Worm (Caenorhabditis elegans): ENCODE results near the gene F44E2.9.

F44E2.9 gene

ce11 chrIII:8824556-8824955 lies 25.8 kb downstream of the F44E2.9 start:
- TF ChIP-seq nhr-76 (tag; optimal IDR thresholded peaks at IDR 0.05) = no peak
- no peak for TF ChIP-seq nhr-12 (tag; optimal IDR thresholded peaks at IDR 0.05)
- no peak for TF ChIP-seq ces-1 (GFP tag; optimal IDR thresholded peaks at IDR 0.05)
- no peak for TF ChIP-seq ham-2 (GFP tag; optimal IDR thresholded peaks at IDR 0.05)
- TF ChIP-seq pha-4 (tag; optimal IDR thresholded peaks at IDR 0.05) = no peak
- TF ChIP-seq mep-1 (tag; optimal IDR thresholded peaks at IDR 0.05) = no peak
- TF ChIP-seq lin-13 (tag; optimal IDR thresholded peaks at IDR 0.05) = no peak
- no peak for TF ChIP-seq sptf-1 (tag; optimal IDR thresholded peaks at IDR 0.05)
- TF ChIP-seq flh-1 (GFP tag; optimal IDR thresholded peaks at IDR 0.05) = no peak

- TF ChIP-seq unc-62 (GFP tag; optimal IDR thresholded peaks at IDR 0.05) (no peak), drap-1 (GFP tag; optimal IDR thresholded peaks at IDR 0.05) (no peak), zip-8 (tag; optimal IDR thresholded peaks at IDR 0.05) (no peak), blmp-1 (tag; optimal IDR thresholded peaks at IDR 0.05) (no peak), mep-1 (tag; optimal IDR thresholded peaks at IDR 0.05) (no peak), cnd-1 (tag; optimal IDR thresholded peaks at IDR 0.05) (no peak), nhr-28 (tag; optimal IDR thresholded peaks at IDR 0.05) (no peak)
Measured at ce11 chrIII:8818599-8818998, 31.7 kb downstream of the F44E2.9 start, which contains the start of gene pat-2. Gene pat-2 (plus strand): TSS chrIII:8818899.

- peak; percentile 37 for TF ChIP-seq unc-62 (GFP tag; optimal IDR thresholded peaks at IDR 0.05)
- TF ChIP-seq ceh-43 (GFP tag; optimal IDR thresholded peaks at IDR 0.05) = no peak
- peak; percentile 90 for TF ChIP-seq hlh-1 (tag; optimal IDR thresholded peaks at IDR 0.05)
- TF ChIP-seq ces-1 (GFP tag; optimal IDR thresholded peaks at IDR 0.05) = no peak
- no peak for TF ChIP-seq ceh-83 (GFP tag; optimal IDR thresholded peaks at IDR 0.05)
- TF ChIP-seq unc-120 (tag; optimal IDR thresholded peaks at IDR 0.05; ENCODE audit: poor library complexity, severe bottlenecking) = peak; percentile 74
Measured at ce11 chrIII:8815699-8816098, 34.6 kb downstream of the F44E2.9 start.

- peak; percentile 76 for TF ChIP-seq zip-8 (tag; optimal IDR thresholded peaks at IDR 0.05)
- no peak for TF ChIP-seq lsy-2 (tag; optimal IDR thresholded peaks at IDR 0.05)
- peak; percentile 98 for TF ChIP-seq ces-1 (GFP tag; optimal IDR thresholded peaks at IDR 0.05)
- TF ChIP-seq nhr-12 (tag; optimal IDR thresholded peaks at IDR 0.05) = no peak
- no peak for TF ChIP-seq sptf-1 (tag; optimal IDR thresholded peaks at IDR 0.05)
- no peak for TF ChIP-seq bed-3 (GFP tag; optimal IDR thresholded peaks at IDR 0.05)
- TF ChIP-seq mls-2 (tag; optimal IDR thresholded peaks at IDR 0.05) = no peak
- TF ChIP-seq ceh-39 (tag; optimal IDR thresholded peaks at IDR 0.05) = no peak
- no peak for TF ChIP-seq nhr-28 (tag; optimal IDR thresholded peaks at IDR 0.05)
- TF ChIP-seq unc-120 (tag; optimal IDR thresholded peaks at IDR 0.05; ENCODE audit: poor library complexity, severe bottlenecking) = no peak
Measured at ce11 chrIII:8811111-8811510, 39.2 kb downstream of the F44E2.9 start.

ce11 chrIII:8809245-8809971 lies 40.9 kb downstream of the F44E2.9 start, which contains the start of gene prx-19:
Gene prx-19 (minus strand): TSS chrIII:8809295.
- peak; percentile 66 for TF ChIP-seq lsy-2 (tag; optimal IDR thresholded peaks at IDR 0.05)
- peak; percentile 98 for TF ChIP-seq hlh-1 (tag; optimal IDR thresholded peaks at IDR 0.05)
- TF ChIP-seq ceh-83 (GFP tag; optimal IDR thresholded peaks at IDR 0.05) = no peak
- peak; percentile 62 for TF ChIP-seq pha-4 (tag; optimal IDR thresholded peaks at IDR 0.05)
- TF ChIP-seq mab-5 (tag; optimal IDR thresholded peaks at IDR 0.05) = no peak
- TF ChIP-seq nhr-237 (tag; optimal IDR thresholded peaks at IDR 0.05) = peak; percentile 63
- no peak for TF ChIP-seq ceh-39 (tag; optimal IDR thresholded peaks at IDR 0.05)
- TF ChIP-seq mep-1 (tag; optimal IDR thresholded peaks at IDR 0.05) = peak; percentile 77
- TF ChIP-seq ces-1 (GFP tag; optimal IDR thresholded peaks at IDR 0.05) = peak; percentile 88

ce11 chrIII:8807246-8807645 lies 43.1 kb downstream of the F44E2.9 start, which contains the start of gene F54F2.7:
Gene F54F2.7 (minus strand): TSS chrIII:8807346.
- no peak for TF ChIP-seq mep-1 (tag; optimal IDR thresholded peaks at IDR 0.05)
- TF ChIP-seq elt-3 (tag; optimal IDR thresholded peaks at IDR 0.05) = no peak
- no peak for TF ChIP-seq nhr-237 (tag; optimal IDR thresholded peaks at IDR 0.05)
- no peak for TF ChIP-seq cnd-1 (tag; optimal IDR thresholded peaks at IDR 0.05)
- TF ChIP-seq M03D4.4 (tag; optimal IDR thresholded peaks at IDR 0.05) = no peak
- no peak for TF ChIP-seq flh-1 (GFP tag; optimal IDR thresholded peaks at IDR 0.05)
- no peak for TF ChIP-seq elt-1 (tag; optimal IDR thresholded peaks at IDR 0.05; ENCODE audit: borderline replicate concordance, insufficient read depth)
- no peak for TF ChIP-seq nhr-76 (tag; optimal IDR thresholded peaks at IDR 0.05)
- TF ChIP-seq nhr-2 (tag; optimal IDR thresholded peaks at IDR 0.05) = no peak
